Fruit fly (Drosophila melanogaster): ENCODE data around the gene S.
A peak's percentile ranks its signal among the peaks of the same experiment; 100 is the strongest.

Gene S

DNA sequence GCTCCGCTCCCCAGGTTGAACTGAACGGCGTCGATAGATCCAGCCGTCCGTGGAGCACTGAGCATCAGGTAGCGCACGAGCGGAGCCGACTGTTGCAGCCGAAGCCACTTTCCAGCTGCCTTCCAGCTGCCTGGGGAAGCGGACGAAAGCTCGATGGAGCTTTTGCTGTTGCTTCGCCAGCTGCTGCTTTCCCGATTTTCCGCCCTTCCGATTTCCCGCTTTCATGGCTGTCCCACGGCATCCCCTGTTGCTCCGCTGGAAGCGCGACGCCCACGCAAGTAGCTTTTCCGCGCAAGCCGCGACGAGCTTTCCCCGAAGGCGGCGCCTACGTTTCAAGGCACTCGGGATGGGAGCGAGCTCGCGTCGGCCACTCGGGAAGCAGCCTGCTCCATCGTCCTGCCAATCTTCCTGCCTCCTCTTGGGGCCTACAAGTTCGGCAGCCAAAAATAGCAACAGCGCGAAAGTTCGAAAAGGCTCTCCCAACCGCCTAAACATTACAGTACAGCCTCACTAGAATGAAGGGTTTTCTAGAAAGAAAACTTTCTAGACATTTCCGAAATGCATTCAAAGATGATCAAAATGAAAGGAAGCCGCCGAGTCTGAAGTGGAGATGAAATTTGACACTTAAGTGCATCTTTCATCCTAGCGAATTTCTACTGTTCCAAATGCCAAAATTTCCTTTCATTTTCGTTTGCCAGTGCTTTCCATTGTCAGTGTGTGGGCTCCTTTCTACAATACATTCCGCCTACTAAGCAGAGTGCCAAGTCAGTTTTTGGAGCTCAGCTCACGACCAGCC lies 34.2 kb downstream of the S start (continued):
- TF ChIP-seq ara (GFP tag; IDR thresholded peaks at IDR 0.05) (no peak), amos (GFP tag; IDR thresholded peaks at IDR 0.05; ENCODE audit: partially characterized antibody) (0 out of 2 replicates have a peak, but pooled peaks have one; percentile 12), CG15479 (GFP tag; optimal IDR thresholded peaks at IDR 0.05) (no peak), chn (GFP tag; optimal IDR thresholded peaks at IDR 0.05) (no peak), CG11696 (GFP tag; IDR thresholded peaks at IDR 0.05) (no peak), corto (GFP tag; optimal IDR thresholded peaks at IDR 0.05) (no peak), h (optimal IDR thresholded peaks at IDR 0.05) (no peak), caup (GFP tag; optimal IDR thresholded peaks at IDR 0.05; ENCODE audit: severe bottlenecking) (peak; percentile 31), CG32532 (GFP tag; IDR thresholded peaks at IDR 0.05) (peak; percentile 66), pb (GFP tag; optimal IDR thresholded peaks at IDR 0.05) (no peak), Aef1 (GFP tag; IDR thresholded peaks at IDR 0.05) (peak; percentile 33; the same call in 2 of the 3 replicates), NC2α (GFP tag; optimal IDR thresholded peaks at IDR 0.05) (no peak), ci (GFP tag; IDR thresholded peaks at IDR 0.05) (no peak), cato (GFP tag; optimal IDR thresholded peaks at IDR 0.05; ENCODE audit: borderline replicate concordance) (no peak), salm (tag; optimal IDR thresholded peaks at IDR 0.05) (no peak), Jarid2 (GFP tag; optimal IDR thresholded peaks at IDR 0.05) (no peak), fru (optimal IDR thresholded peaks at IDR 0.05) (no peak), TFAM (GFP tag; optimal IDR thresholded peaks at IDR 0.05) (no peak), CG1832 (GFP tag; optimal IDR thresholded peaks at IDR 0.05) (no peak), pfk (GFP tag; optimal IDR thresholded peaks at IDR 0.05) (no peak), abd-A (tag; optimal IDR thresholded peaks at IDR 0.05) (no peak), Sox100B (GFP tag; optimal IDR thresholded peaks at IDR 0.05) (no peak), GATAe (GFP tag; conservative IDR thresholded peaks at IDR 0.05) (no peak), CG13424 (tag; optimal IDR thresholded peaks at IDR 0.05) (peak; percentile 0), disco-r (GFP tag; optimal IDR thresholded peaks at IDR 0.05) (no peak), CG8290 (GFP tag; optimal IDR thresholded peaks at IDR 0.05) (no peak), CG8290 (tag; optimal IDR thresholded peaks at IDR 0.05) (no peak), crol (GFP tag; IDR thresholded peaks at IDR 0.05) (0 out of 2 replicates have a peak, but pooled peaks have one; percentile 30), Dek (tag; optimal IDR thresholded peaks at IDR 0.05) (peak; percentile 1), CG15011 (GFP tag; optimal IDR thresholded peaks at IDR 0.05) (no peak), da (GFP tag; optimal IDR thresholded peaks at IDR 0.05) (no peak), Xrp1 (GFP tag; IDR thresholded peaks at IDR 0.05) (no peak), eve (GFP tag; optimal IDR thresholded peaks at IDR 0.05) (no peak), tap (tag; optimal IDR thresholded peaks at IDR 0.05) (no peak), row (GFP tag; IDR thresholded peaks at IDR 0.05) (peak; percentile 74), wek (GFP tag; optimal IDR thresholded peaks at IDR 0.05) (no peak), CG30403 (GFP tag; optimal IDR thresholded peaks at IDR 0.05) (no peak), bigmax (GFP tag; optimal IDR thresholded peaks at IDR 0.05) (no peak), CG18262 (tag; optimal IDR thresholded peaks at IDR 0.05) (no peak), Ada2b (GFP tag; IDR thresholded peaks at IDR 0.05) (peak; percentile 53), CG10274 (GFP tag; optimal IDR thresholded peaks at IDR 0.05) (no peak), dysf (GFP tag; IDR thresholded peaks at IDR 0.05) (peak; percentile 52; the same call in 2 of the 3 replicates), PHDP (tag; optimal IDR thresholded peaks at IDR 0.05) (no peak), dmrt99B (tag; optimal IDR thresholded peaks at IDR 0.05) (no peak), CG17186 (GFP tag; optimal IDR thresholded peaks at IDR 0.05) (no peak), ro (GFP tag; IDR thresholded peaks at IDR 0.05) (no peak), H15 (GFP tag; IDR thresholded peaks at IDR 0.05) (no peak), CG13894 (tag; optimal IDR thresholded peaks at IDR 0.05) (peak; percentile 71), btn (GFP tag; optimal IDR thresholded peaks at IDR 0.05) (no peak), Bdp1 (GFP tag; optimal IDR thresholded peaks at IDR 0.05) (no peak), fd3F (GFP tag; optimal IDR thresholded peaks at IDR 0.05) (no peak)
